Worm (Caenorhabditis elegans) whole organism, L4 larva: ENCODE data around the gene F09E5.7.

Source experiments
- F37D6.2 ChIP-seq: sonication (generic microtip); optimal IDR thresholded peaks from 2 replicates; lab custom pipeline; 2016; ENCODE audit warnings: mild to moderate bottlenecking, missing genetic modification characterization, missing compliant biosample characterization
- R02D3.7 ChIP-seq: fragments of 150-350 bp; sonication (generic microtip); optimal IDR thresholded peaks from 3 replicates; lab custom pipeline; 2014; ENCODE audit warnings: missing biosample characterization, missing genetic modification characterization
- T26A8.4 ChIP-seq: fragments of 200-800 bp; sonication (Bioruptor generic); IDR thresholded peaks from 2 replicates; pipeline ENCODE4 v1.3.6; 2022; ENCODE audit warnings: missing genetic modification characterization, missing compliant biosample characterization
- Y105C5A.15 ChIP-seq: fragments of 200-800 bp; sonication (Bioruptor generic); IDR thresholded peaks from 2 replicates; pipeline ENCODE4 v1.3.6; 2022; ENCODE audit warnings: missing genetic modification characterization, missing compliant biosample characterization
- Y75B8A.6 ChIP-seq: fragments of 200-800 bp; sonication (Bioruptor generic); IDR thresholded peaks from 2 replicates; pipeline ENCODE4 v1.3.6; 2022; ENCODE audit warnings: missing genetic modification reagents, missing genetic modification characterization, missing compliant biosample characterization
- ZK546.5 ChIP-seq, 2 experiments: sonication (generic microtip); optimal IDR thresholded peaks; 2 replicates each; lab custom pipeline; 2017; ENCODE audit warnings: missing biosample characterization in 2 of 2, missing genetic modification characterization in 2 of 2
- aha-1 ChIP-seq: fragments of 150-350 bp; peaks from one replicate; lab custom pipeline; 2014; ENCODE audit warnings: missing biosample characterization, missing genetic modification characterization
- ama-1 ChIP-seq: fragments of 150-350 bp; optimal IDR thresholded peaks from 2 replicates; lab custom pipeline; 2014; ENCODE audit warnings: inconsistent platforms, mixed read lengths
- arid-1 ChIP-seq: fragments of 200-800 bp; sonication (Bioruptor generic); conservative IDR thresholded peaks from 2 replicates; pipeline ENCODE4 v1.3.6; 2022; ENCODE audit warnings: missing genetic modification reagents, missing genetic modification characterization, missing compliant biosample characterization
- ceh-20 ChIP-seq: fragments of 200-800 bp; sonication (Bioruptor generic); IDR thresholded peaks from 2 replicates; pipeline ENCODE4 v1.3.6; 2022; ENCODE audit warnings: missing genetic modification reagents, missing genetic modification characterization, missing compliant biosample characterization
- ceh-44 ChIP-seq: fragments of 200-800 bp; sonication (Bioruptor generic); IDR thresholded peaks from 2 replicates; pipeline ENCODE4 v1.3.6; 2022; ENCODE audit warnings: missing genetic modification reagents, missing genetic modification characterization, missing compliant biosample characterization
- daf-12 ChIP-seq: fragments of 150-350 bp; optimal IDR thresholded peaks from 2 replicates; lab custom pipeline; 2014; ENCODE audit warnings: missing biosample characterization, missing genetic modification reagents, missing genetic modification characterization
- daf-16 ChIP-seq, 3 experiments: sonication (generic microtip); optimal IDR thresholded peaks; 2 replicates each; lab custom pipeline; 2016 to 2017; ENCODE audit warnings: missing genetic modification characterization in 3 of 3, missing genetic modification reagents in 3 of 3, mild to moderate bottlenecking in 2 of 3, missing compliant biosample characterization in 2 of 3, missing biosample characterization in 1 of 3, moderate library complexity in 1 of 3
- dmd-6 ChIP-seq: fragments of 200-800 bp; sonication (Bioruptor generic); IDR thresholded peaks from 2 replicates; pipeline ENCODE4 v1.3.6; 2022; ENCODE audit warnings: missing genetic modification reagents, missing genetic modification characterization, missing compliant biosample characterization
- dmd-9 ChIP-seq: fragments of 200-800 bp; sonication (Bioruptor generic); IDR thresholded peaks from 2 replicates; pipeline ENCODE4 v1.3.6; 2022; ENCODE audit warnings: missing genetic modification reagents, missing genetic modification characterization, missing compliant biosample characterization
- duxl-1 ChIP-seq: sonication (generic microtip); optimal IDR thresholded peaks from 2 replicates; lab custom pipeline; 2016; ENCODE audit warnings: mild to moderate bottlenecking, missing genetic modification characterization, moderate library complexity, missing compliant biosample characterization; ENCODE audit not compliant: poor library complexity
- egl-43 ChIP-seq: fragments of 200-800 bp; sonication (Bioruptor generic); IDR thresholded peaks from 2 replicates; pipeline ENCODE4 v1.3.6; 2022; ENCODE audit warnings: missing genetic modification reagents, missing genetic modification characterization, missing compliant biosample characterization
- fkh-10 ChIP-seq: fragments of 150-350 bp; optimal IDR thresholded peaks from 2 replicates; lab custom pipeline; 2014; ENCODE audit warnings: missing biosample characterization, missing genetic modification reagents, missing genetic modification characterization
- fos-1 ChIP-seq: fragments of 150-350 bp; optimal IDR thresholded peaks from 2 replicates; lab custom pipeline; 2014; ENCODE audit warnings: missing biosample characterization, missing genetic modification characterization
- hif-1 ChIP-seq, 2 experiments: sonication (generic microtip); optimal IDR thresholded peaks; 2 replicates each; lab custom pipeline; 2016 to 2017; ENCODE audit warnings: missing compliant biosample characterization in 2 of 2, missing genetic modification characterization in 2 of 2, missing genetic modification reagents in 2 of 2, missing genotype in 2 of 2, mild to moderate bottlenecking in 1 of 2
- hlh-11 ChIP-seq: fragments of 200-800 bp; sonication (Bioruptor generic); optimal IDR thresholded peaks from 2 replicates; lab custom pipeline; 2018; ENCODE audit warnings: mild to moderate bottlenecking, missing genetic modification characterization, missing compliant biosample characterization
- hlh-30 ChIP-seq: sonication (generic microtip); optimal IDR thresholded peaks from 2 replicates; lab custom pipeline; 2017; ENCODE audit warnings: antibody characterized with exemption, mild to moderate bottlenecking, missing genetic modification characterization, missing compliant biosample characterization; ENCODE audit not compliant: insufficient read depth
- hmg-1.1 ChIP-seq: fragments of 200-800 bp; sonication (Bioruptor generic); IDR thresholded peaks from 2 replicates; pipeline ENCODE4 v1.3.6; 2022; ENCODE audit warnings: missing genetic modification reagents, missing genetic modification characterization, missing compliant biosample characterization
- lim-7 ChIP-seq: fragments of 200-800 bp; sonication (Bioruptor generic); IDR thresholded peaks from 2 replicates; pipeline ENCODE4 v1.3.6; 2022; ENCODE audit warnings: missing genetic modification characterization, missing compliant biosample characterization
- lin-13 ChIP-seq: fragments of 150-350 bp; optimal IDR thresholded peaks from 2 replicates; lab custom pipeline; 2014; ENCODE audit warnings: missing biosample characterization, missing genetic modification reagents, missing genetic modification characterization
- lin-15B ChIP-seq: fragments of 150-350 bp; sonication (generic microtip); optimal IDR thresholded peaks from 3 replicates; lab custom pipeline; 2014; ENCODE audit warnings: missing biosample characterization, missing genetic modification characterization
- lin-38 ChIP-seq: fragments of 200-800 bp; sonication (Bioruptor generic); IDR thresholded peaks from 2 replicates; pipeline ENCODE4 v1.3.6; 2022; ENCODE audit warnings: missing genetic modification reagents, missing genetic modification characterization, missing compliant biosample characterization
- lir-3 ChIP-seq: sonication (generic microtip); optimal IDR thresholded peaks from 2 replicates; lab custom pipeline; 2016; ENCODE audit warnings: mild to moderate bottlenecking, missing genetic modification characterization, missing compliant biosample characterization
- lsy-2 ChIP-seq, 2 experiments: fragments of 150-350 bp in 1 of 2; sonication (generic microtip) in 1 of 2; optimal IDR thresholded peaks; 2 replicates each; lab custom pipeline; 2014 to 2017; ENCODE audit warnings: missing biosample characterization in 2 of 2, missing genetic modification characterization in 2 of 2
- madf-5 ChIP-seq, 2 experiments: fragments of 200-800 bp; sonication (Bioruptor generic); IDR thresholded peaks; 2 replicates each; pipeline ENCODE4 v1.3.6; 2022; ENCODE audit warnings: missing compliant biosample characterization in 2 of 2, missing genetic modification characterization in 2 of 2
- madf-9 ChIP-seq: fragments of 200-800 bp; sonication (Bioruptor generic); conservative IDR thresholded peaks from 2 replicates; pipeline ENCODE4 v1.3.6; 2022; ENCODE audit warnings: missing genetic modification reagents, missing genetic modification characterization, missing compliant biosample characterization
- mdl-1 ChIP-seq, 2 experiments: fragments of 150-350 bp in 1 of 2; sonication (generic microtip) in 1 of 2; optimal IDR thresholded peaks; 2 replicates each; lab custom pipeline; 2014 to 2017; ENCODE audit warnings: missing biosample characterization in 2 of 2, missing genetic modification characterization in 2 of 2
- mep-1 ChIP-seq: fragments of 150-350 bp; sonication (generic microtip); optimal IDR thresholded peaks from 3 replicates; lab custom pipeline; 2014; ENCODE audit warnings: missing biosample characterization, missing genetic modification characterization
- mes-2 ChIP-seq: sonication (generic microtip); optimal IDR thresholded peaks from 2 replicates; lab custom pipeline; 2016; ENCODE audit warnings: missing genotype, mild to moderate bottlenecking, missing genetic modification characterization, missing compliant biosample characterization; ENCODE audit not compliant: poor library complexity, severe bottlenecking
- mxl-2 ChIP-seq: fragments of 200-800 bp; sonication (Bioruptor generic); conservative IDR thresholded peaks from 2 replicates; pipeline ENCODE4 v1.3.6; 2022; ENCODE audit warnings: missing genetic modification reagents, missing genetic modification characterization, missing compliant biosample characterization
- nhr-102 ChIP-seq: sonication (generic microtip); optimal IDR thresholded peaks from 2 replicates; lab custom pipeline; 2016; ENCODE audit warnings: mild to moderate bottlenecking, missing genetic modification characterization, moderate library complexity, missing compliant biosample characterization
- nhr-28 ChIP-seq: fragments of 150-350 bp; optimal IDR thresholded peaks from 2 replicates; lab custom pipeline; 2014; ENCODE audit warnings: missing biosample characterization, missing genetic modification characterization
- nhr-41 ChIP-seq: fragments of 200-800 bp; sonication (Bioruptor generic); IDR thresholded peaks from 2 replicates; pipeline ENCODE4 v1.3.6; 2022; ENCODE audit warnings: missing genetic modification reagents, missing genetic modification characterization, missing compliant biosample characterization
- nhr-42 ChIP-seq: fragments of 200-800 bp; sonication (Bioruptor generic); IDR thresholded peaks from 2 replicates; pipeline ENCODE4 v1.3.6; 2022; ENCODE audit warnings: missing genetic modification characterization, missing compliant biosample characterization
- pqm-1 ChIP-seq: sonication (generic microtip); optimal IDR thresholded peaks from 2 replicates; lab custom pipeline; 2017; ENCODE audit warnings: missing biosample characterization, missing genetic modification characterization
- rbr-2 ChIP-seq: sonication (generic microtip); optimal IDR thresholded peaks from 2 replicates; lab custom pipeline; 2016; ENCODE audit warnings: missing genotype, missing genetic modification characterization, missing compliant biosample characterization
- set-16 ChIP-seq: fragments of 200-800 bp; sonication (Bioruptor generic); IDR thresholded peaks from 2 replicates; pipeline ENCODE4 v1.3.6; 2022; ENCODE audit warnings: missing genetic modification reagents, missing genetic modification characterization, missing compliant biosample characterization
- unc-130 ChIP-seq: sonication (generic microtip); optimal IDR thresholded peaks from 2 replicates; lab custom pipeline; 2016; ENCODE audit warnings: missing genetic modification reagents, missing genetic modification characterization, missing compliant biosample characterization
- vab-7 ChIP-seq: fragments of 200-800 bp; sonication (Bioruptor generic); IDR thresholded peaks from 2 replicates; pipeline ENCODE4 v1.3.6; 2022; ENCODE audit warnings: missing genetic modification reagents, missing genetic modification characterization, missing compliant biosample characterization
- zip-2 ChIP-seq: fragments of 150-350 bp; optimal IDR thresholded peaks from 2 replicates; lab custom pipeline; 2014; ENCODE audit warnings: missing biosample characterization, missing genetic modification characterization
- ztf-11 ChIP-seq: fragments of 150-350 bp; optimal IDR thresholded peaks from 2 replicates; lab custom pipeline; 2014; ENCODE audit warnings: missing biosample characterization, missing genetic modification characterization

F09E5.7 gene

DNA sequence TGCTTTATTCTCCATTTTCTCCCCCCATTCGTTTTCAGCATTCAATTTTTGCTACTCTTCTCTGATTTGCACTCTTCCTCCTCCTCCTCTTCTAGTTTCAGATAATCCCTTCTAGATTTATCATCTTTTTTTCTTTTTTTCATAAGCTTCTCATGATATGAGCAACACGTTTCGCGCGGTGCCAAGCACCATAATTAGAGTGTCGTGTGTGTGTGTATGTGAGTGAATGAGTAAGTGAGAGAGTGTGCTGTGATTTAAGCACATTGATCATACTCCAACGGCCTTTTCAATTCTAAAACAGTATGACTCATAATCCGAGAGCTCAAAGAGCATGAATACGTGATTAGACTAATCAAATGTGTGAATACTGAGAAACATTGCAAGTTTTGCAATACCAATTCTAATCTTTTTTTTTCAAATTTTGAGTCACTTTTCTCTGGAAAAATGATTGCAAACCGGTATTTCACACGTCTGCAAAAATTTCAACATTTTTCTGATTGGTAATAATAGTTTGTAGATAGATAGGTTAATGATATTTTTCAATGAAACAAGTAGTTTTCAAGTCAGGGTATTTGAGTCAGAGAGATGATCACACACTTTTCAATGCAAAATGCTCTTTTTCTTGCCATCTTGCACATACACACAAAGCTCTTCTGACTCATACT lies 16.4 kb upstream of the F09E5.7 start (continued):
- TF ChIP-seq daf-16 (GFP tag; optimal IDR thresholded peaks at IDR 0.05; lab: Kevin White, UChicago) (no peak), daf-16 (tag; optimal IDR thresholded peaks at IDR 0.05; lab: Kevin White, UChicago) (no peak), ZK546.5 (tag; optimal IDR thresholded peaks at IDR 0.05; lab: Kevin White, UChicago) (no peak), madf-5 (GFP tag; IDR thresholded peaks at IDR 0.05; lab: Robert Waterston, UW) (no peak), fos-1 (tag; lab: Kevin White, UChicago) (no peak), nhr-42 (no peak), lir-3 (tag; lab: Kevin White, UChicago) (no peak), mdl-1 (tag; optimal IDR thresholded peaks at IDR 0.05; lab: Kevin White, UChicago) (no peak), nhr-102 (tag; lab: Kevin White, UChicago) (no peak), set-16 (no peak), dmd-9 (no peak), ztf-11 (tag; lab: Kevin White, UChicago) (no peak), ceh-20 (no peak), pqm-1 (tag; lab: Kevin White, UChicago) (no peak), ceh-44 (GFP tag; lab: Robert Waterston, UW) (no peak), lin-15B (tag; lab: Kevin White, UChicago) (no peak), T26A8.4 (GFP tag; lab: Robert Waterston, UW) (no peak), Y75B8A.6 (GFP tag; lab: Robert Waterston, UW) (no peak), hlh-30 (tag; lab: Kevin White, UChicago) (peak; percentile 38), nhr-28 (tag; lab: Kevin White, UChicago) (no peak), hlh-11 (tag; lab: Kevin White, UChicago) (no peak), daf-12 (tag; lab: Kevin White, UChicago) (no peak), madf-9 (GFP tag; lab: Robert Waterston, UW) (no peak), zip-2 (tag; lab: Kevin White, UChicago) (no peak), nhr-41 (GFP tag; lab: Robert Waterston, UW) (no peak), mes-2 (tag; lab: Kevin White, UChicago) (peak; percentile 7), duxl-1 (tag; lab: Kevin White, UChicago) (no peak)

DNA sequence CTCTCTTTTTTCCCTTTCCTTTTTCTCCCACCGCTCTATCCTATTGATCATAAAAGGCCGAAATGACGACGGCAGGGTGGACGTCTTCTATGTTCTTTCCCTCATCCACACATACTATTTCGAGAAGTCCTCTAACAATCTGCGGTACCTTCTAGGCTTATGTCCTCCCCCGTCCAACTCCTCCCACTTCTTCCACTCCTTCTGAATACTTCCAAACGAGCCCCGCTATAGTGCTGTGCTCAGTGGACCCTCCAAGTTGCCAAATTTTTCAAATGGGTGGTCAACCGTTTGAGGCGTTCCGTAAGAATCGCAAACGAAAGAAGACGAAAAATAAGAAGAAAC lies 15.9 kb upstream of the F09E5.7 start:
- TF ChIP-seq lsy-2 (tag; optimal IDR thresholded peaks at IDR 0.05; lab: Kevin White, UChicago) = peak in 1 of 2 experiments; percentile 63
- peak; percentile 27 for TF ChIP-seq mes-2 (tag; lab: Kevin White, UChicago)
- peak; percentile 69 for TF ChIP-seq mep-1 (tag; lab: Kevin White, UChicago)
- 0 out of 2 replicates have a peak, but pooled peaks have one; percentile 26 for TF ChIP-seq vab-7 (GFP tag; lab: Robert Waterston, UW)
- peak; percentile 74 for TF ChIP-seq fkh-10 (GFP tag; lab: Kevin White, UChicago)
- peak; percentile 45; the same call in 1 of the 2 replicates for TF ChIP-seq Y105C5A.15
- TF ChIP-seq F37D6.2 = peak; percentile 23
- peak; percentile 99 for TF ChIP-seq aha-1 (tag; lab: Kevin White, UChicago)
- no peak for TF ChIP-seq R02D3.7 (tag; lab: Kevin White, UChicago)
- peak; percentile 29; the same call in 1 of the 2 replicates for TF ChIP-seq set-16
- TF ChIP-seq ceh-20 = peak; percentile 20; the same call in 1 of the 2 replicates
- no peak for TF ChIP-seq nhr-28 (tag; lab: Kevin White, UChicago)
- TF ChIP-seq ama-1 = peak; percentile 81
- peak; percentile 67 for TF ChIP-seq egl-43 (GFP tag; lab: Robert Waterston, UW)
- peak; percentile 44; the same call in 1 of the 2 replicates for TF ChIP-seq lin-38 (GFP tag; lab: Robert Waterston, UW)
- TF ChIP-seq pqm-1 (tag; lab: Kevin White, UChicago) = no peak
- peak in 1 of 2 experiments; percentile 40 for TF ChIP-seq mdl-1 (tag; optimal IDR thresholded peaks at IDR 0.05; lab: Kevin White, UChicago)
- no peak for TF ChIP-seq ZK546.5 (tag; optimal IDR thresholded peaks at IDR 0.05; lab: Kevin White, UChicago)
- peak in 1 of 2 experiments; percentile 69 for TF ChIP-seq hif-1 (tag; optimal IDR thresholded peaks at IDR 0.05; lab: Kevin White, UChicago)
- peak; percentile 56; the same call in 1 of the 2 replicates for TF ChIP-seq hmg-1.1 (GFP tag; lab: Robert Waterston, UW)
- peak; percentile 60 for TF ChIP-seq rbr-2 (tag; lab: Kevin White, UChicago)
- TF ChIP-seq mxl-2 (GFP tag; lab: Robert Waterston, UW) = no peak
- TF ChIP-seq hlh-30 (tag; lab: Kevin White, UChicago) = peak; percentile 28
- TF ChIP-seq unc-130 (GFP tag; lab: Kevin White, UChicago) = no peak
- TF ChIP-seq dmd-6 = peak; percentile 20; the same call in 1 of the 2 replicates
- no peak for TF ChIP-seq lin-13
- no peak for TF ChIP-seq lim-7 (GFP tag; lab: Robert Waterston, UW)
- TF ChIP-seq hlh-11 (tag; lab: Kevin White, UChicago) = no peak
- peak; percentile 65; the same call in 1 of the 2 replicates for TF ChIP-seq arid-1 (GFP tag; lab: Robert Waterston, UW)
